Fruit fly (Drosophila melanogaster) whole organism, embryonic: ENCODE measurements around the gene CG5390.

Experiments
- Blimp-1 ChIP-seq: fragments of 200-800 bp; sonication (Bioruptor generic); optimal IDR thresholded peaks from 3 replicates; lab custom pipeline; 2018; ENCODE audit warnings: missing biosample characterization, missing genetic modification characterization, mild to moderate bottlenecking, moderate library complexity, missing genetic modification reagents
- CG10267 ChIP-seq: fragments of 200-800 bp; sonication (Bioruptor generic); optimal IDR thresholded peaks from 2 replicates; lab custom pipeline; 2018; ENCODE audit warnings: missing biosample characterization, mild to moderate bottlenecking, missing genetic modification characterization, moderate library complexity
- CG10274 ChIP-seq: fragments of 200-800 bp; sonication (Bioruptor generic); optimal IDR thresholded peaks from 3 replicates; lab custom pipeline; 2017; ENCODE audit warnings: missing biosample characterization, mild to moderate bottlenecking, missing genetic modification characterization
- CG10959 ChIP-seq: fragments of 200-800 bp; sonication (Bioruptor generic); IDR thresholded peaks from 2 replicates; pipeline ENCODE4 v1.3.6; 2022; ENCODE audit warnings: missing biosample characterization, missing genetic modification characterization
- CG11093 ChIP-seq: fragments of 200-800 bp; sonication (Bioruptor generic); IDR thresholded peaks from 3 replicates; pipeline ENCODE4 v1.3.6; 2022; ENCODE audit warnings: missing biosample characterization, missing genetic modification characterization
- CG13624 ChIP-seq: fragments of 200-800 bp; sonication (Bioruptor generic); optimal IDR thresholded peaks from 2 replicates; lab custom pipeline; 2016; ENCODE audit warnings: missing biosample characterization, missing genetic modification characterization
- CG14050 ChIP-seq: fragments of 200-800 bp; sonication (Bioruptor generic); IDR thresholded peaks from 3 replicates; pipeline ENCODE4 v1.3.6; 2022; ENCODE audit warnings: missing biosample characterization, missing genetic modification characterization
- CG14710 ChIP-seq: fragments of 200-800 bp; sonication (Bioruptor generic); optimal IDR thresholded peaks from 3 replicates; lab custom pipeline; 2019; ENCODE audit warnings: missing biosample characterization, mild to moderate bottlenecking, missing genetic modification characterization, moderate library complexity
- CG17328 ChIP-seq: fragments of 200-800 bp; sonication (Bioruptor generic); IDR thresholded peaks from 2 replicates; pipeline ENCODE4 v1.3.6; 2022; ENCODE audit warnings: missing biosample characterization, missing genetic modification characterization
- CG2889 ChIP-seq: fragments of 200-800 bp; sonication (Bioruptor generic); IDR thresholded peaks from 3 replicates; pipeline ENCODE4 v1.3.6; 2022; ENCODE audit warnings: missing biosample characterization, missing genetic modification characterization
- CG31224 ChIP-seq: fragments of 200-800 bp; sonication (Bioruptor generic); IDR thresholded peaks from 2 replicates; pipeline ENCODE4 v1.3.6; 2022; ENCODE audit warnings: missing biosample characterization, missing genetic modification characterization
- CG31365 ChIP-seq: fragments of 200-800 bp; sonication (Bioruptor generic); optimal IDR thresholded peaks from 2 replicates; lab custom pipeline; 2018; ENCODE audit warnings: missing biosample characterization, mild to moderate bottlenecking, missing genetic modification characterization
- CG3407 ChIP-seq: fragments of 200-800 bp; sonication (Bioruptor generic); optimal IDR thresholded peaks from 2 replicates; lab custom pipeline; 2018; ENCODE audit warnings: missing biosample characterization, mild to moderate bottlenecking, missing genetic modification characterization
- CG8478 ChIP-seq: fragments of >200 bp; optimal IDR thresholded peaks from 2 replicates; lab custom pipeline; 2018
- Chrac-16 ChIP-seq: fragments of 200-800 bp; sonication (Bioruptor generic); optimal IDR thresholded peaks from 3 replicates; lab custom pipeline; 2016; ENCODE audit warnings: missing biosample characterization, missing genetic modification characterization
- D19A ChIP-seq: fragments of 200-800 bp; optimal IDR thresholded peaks from 3 replicates; lab custom pipeline; 2019; ENCODE audit warnings: missing biosample characterization, mild to moderate bottlenecking, missing genetic modification characterization, moderate library complexity
- Dll ChIP-seq: fragments of 200-800 bp; sonication (Bioruptor generic); IDR thresholded peaks from 4 replicates; pipeline ENCODE4 v1.3.6; 2022; ENCODE audit warnings: missing biosample characterization, missing genetic modification characterization; ENCODE audit not compliant: partially characterized antibody
- Dp ChIP-seq: fragments of 200-800 bp; sonication (Bioruptor generic); optimal IDR thresholded peaks from 2 replicates; lab custom pipeline; 2018; ENCODE audit warnings: missing biosample characterization, mild to moderate bottlenecking, missing genetic modification characterization, moderate library complexity
- Dref ChIP-seq: fragments of 200-800 bp; sonication (Bioruptor generic); IDR thresholded peaks from 2 replicates; pipeline ENCODE4 v1.3.6; 2022; ENCODE audit warnings: missing biosample characterization, missing genetic modification characterization
- Fer2 ChIP-seq: fragments of 200-800 bp; sonication (Bioruptor generic); optimal IDR thresholded peaks from 2 replicates; lab custom pipeline; 2018; ENCODE audit warnings: missing biosample characterization, mild to moderate bottlenecking, missing genetic modification characterization, moderate library complexity
- HLH54F ChIP-seq: fragments of 200-800 bp; sonication (Bioruptor generic); optimal IDR thresholded peaks from 3 replicates; lab custom pipeline; 2016; ENCODE audit warnings: missing biosample characterization, missing genetic modification characterization
- MESR4 ChIP-seq: fragments of 200-800 bp; sonication (Bioruptor generic); optimal IDR thresholded peaks from 2 replicates; lab custom pipeline; 2018; ENCODE audit warnings: missing biosample characterization, mild to moderate bottlenecking, missing genetic modification characterization, moderate library complexity
- Optix ChIP-seq: fragments of 200-800 bp; sonication (Bioruptor generic); IDR thresholded peaks from 3 replicates; pipeline ENCODE4 v1.3.6; 2022; ENCODE audit warnings: missing biosample characterization, missing genetic modification characterization
- Poxn ChIP-seq: fragments of 200-800 bp; sonication (Bioruptor generic); IDR thresholded peaks from 2 replicates; pipeline ENCODE4 v1.3.6; 2022; ENCODE audit warnings: missing biosample characterization, missing genetic modification characterization
- Sox102F ChIP-seq: fragments of 200-800 bp; sonication (Bioruptor generic); optimal IDR thresholded peaks from 2 replicates; lab custom pipeline; 2018; ENCODE audit warnings: missing biosample characterization, mild to moderate bottlenecking, missing genetic modification characterization, moderate library complexity
- al ChIP-seq: fragments of 200-800 bp; sonication (Bioruptor generic); IDR thresholded peaks from 2 replicates; pipeline ENCODE4 v1.3.6; 2022; ENCODE audit warnings: missing biosample characterization, missing genetic modification characterization
- ash1 ChIP-seq: fragments of 200-800 bp; sonication (Bioruptor generic); optimal IDR thresholded peaks from 2 replicates; lab custom pipeline; 2018; ENCODE audit warnings: missing biosample characterization, mild to moderate bottlenecking, missing genetic modification characterization
- bab2 ChIP-seq: fragments of 200-800 bp; sonication (Bioruptor generic); optimal IDR thresholded peaks from 2 replicates; lab custom pipeline; 2016; ENCODE audit warnings: missing biosample characterization, missing genetic modification characterization
- dmrt99B ChIP-seq: fragments of 200-800 bp; sonication (Bioruptor generic); optimal IDR thresholded peaks from 2 replicates; lab custom pipeline; 2018; ENCODE audit warnings: missing biosample characterization, mild to moderate bottlenecking, missing genetic modification characterization, moderate library complexity
- dysf ChIP-seq: fragments of 200-800 bp; sonication (Bioruptor generic); IDR thresholded peaks from 3 replicates; pipeline ENCODE4 v1.3.6; 2022; ENCODE audit warnings: missing biosample characterization, missing genetic modification characterization
- fd64A ChIP-seq: fragments of 200-800 bp; sonication (Bioruptor generic); optimal IDR thresholded peaks from 3 replicates; lab custom pipeline; 2018; ENCODE audit warnings: missing biosample characterization, mild to moderate bottlenecking, missing genetic modification characterization
- gcm ChIP-seq: fragments of 200-800 bp; sonication (Bioruptor generic); optimal IDR thresholded peaks from 2 replicates; lab custom pipeline; 2019; ENCODE audit warnings: missing biosample characterization, mild to moderate bottlenecking, missing genetic modification characterization, moderate library complexity
- grau ChIP-seq: fragments of 200-800 bp; optimal IDR thresholded peaks from 3 replicates; lab custom pipeline; 2019; ENCODE audit warnings: missing biosample characterization, mild to moderate bottlenecking, missing genetic modification characterization, moderate library complexity
- gro ChIP-seq: fragments of 200-800 bp; sonication (Bioruptor generic); optimal IDR thresholded peaks from 2 replicates; lab custom pipeline; 2016; ENCODE audit warnings: missing biosample characterization, missing genetic modification characterization
- inv ChIP-seq: fragments of 200-800 bp; sonication (Bioruptor generic); IDR thresholded peaks from 2 replicates; pipeline ENCODE4 v1.3.6; 2022; ENCODE audit warnings: missing biosample characterization, missing genetic modification characterization; ENCODE audit not compliant: partially characterized antibody
- kay ChIP-seq: fragments of 200-800 bp; sonication (Bioruptor generic); optimal IDR thresholded peaks from 2 replicates; lab custom pipeline; 2016; ENCODE audit warnings: missing biosample characterization, missing genetic modification characterization
- lilli ChIP-seq: fragments of 200-800 bp; sonication (Bioruptor generic); optimal IDR thresholded peaks from 3 replicates; lab custom pipeline; 2016; ENCODE audit warnings: missing biosample characterization, missing genetic modification characterization
- luna ChIP-seq: fragments of 200-800 bp; sonication (Bioruptor generic); optimal IDR thresholded peaks from 2 replicates; lab custom pipeline; 2016; ENCODE audit warnings: missing biosample characterization, missing genetic modification characterization
- mam ChIP-seq: fragments of 200-800 bp; sonication (Bioruptor generic); optimal IDR thresholded peaks from 3 replicates; lab custom pipeline; 2016; ENCODE audit warnings: missing biosample characterization, missing genetic modification characterization
- phol ChIP-seq: fragments of 200-800 bp; sonication (Bioruptor generic); optimal IDR thresholded peaks from 3 replicates; lab custom pipeline; 2018; ENCODE audit warnings: missing biosample characterization, mild to moderate bottlenecking, missing genetic modification characterization, moderate library complexity
- pnt ChIP-seq: fragments of 200-800 bp; sonication (Bioruptor generic); optimal IDR thresholded peaks from 3 replicates; lab custom pipeline; 2016; ENCODE audit warnings: missing biosample characterization, missing genetic modification characterization
- prd ChIP-seq, 3 experiments: fragments of >200 bp in 2 of 3; fragments of 200-800 bp in 1 of 3; sonication (Bioruptor generic) in 1 of 3; optimal IDR thresholded peaks in 2 of 3; IDR thresholded peaks in 1 of 3; 2 replicates in 2 of 3; 3 replicates in 1 of 3; pipeline versions ENCODE4 v1.3.6 to Lab custom; 2017 to 2022; ENCODE audit warnings: missing biosample characterization in 1 of 3, missing genetic modification characterization in 1 of 3
- pzg ChIP-seq: fragments of 200-800 bp; sonication (Bioruptor generic); optimal IDR thresholded peaks from 3 replicates; lab custom pipeline; 2018; ENCODE audit warnings: missing biosample characterization, mild to moderate bottlenecking, missing genetic modification characterization, moderate library complexity
- ro ChIP-seq: fragments of 200-800 bp; sonication (Bioruptor generic); IDR thresholded peaks from 2 replicates; pipeline ENCODE4 v1.3.6; 2022; ENCODE audit warnings: missing biosample characterization, missing genetic modification characterization
- run ChIP-seq: fragments of 200-800 bp; sonication (Bioruptor generic); optimal IDR thresholded peaks from 3 replicates; lab custom pipeline; 2018; ENCODE audit warnings: missing biosample characterization, mild to moderate bottlenecking, missing genetic modification characterization
- sens ChIP-seq: fragments of 200-800 bp; sonication (Bioruptor generic); peaks from one replicate; lab custom pipeline; 2016; ENCODE audit warnings: missing biosample characterization, missing genetic modification characterization
- slou ChIP-seq: fragments of 200-800 bp; sonication (Bioruptor generic); optimal IDR thresholded peaks from 3 replicates; lab custom pipeline; 2016; ENCODE audit warnings: missing biosample characterization, missing genetic modification characterization
- tap ChIP-seq: fragments of 200-800 bp; optimal IDR thresholded peaks from 3 replicates; lab custom pipeline; 2019; ENCODE audit warnings: missing biosample characterization, mild to moderate bottlenecking, missing genetic modification characterization, moderate library complexity
- twi ChIP-seq: fragments of 200-800 bp; optimal IDR thresholded peaks from 2 replicates; lab custom pipeline; 2019; ENCODE audit warnings: missing biosample characterization, mild to moderate bottlenecking, missing genetic modification characterization, moderate library complexity
- wek ChIP-seq: fragments of 200-800 bp; sonication (Bioruptor generic); optimal IDR thresholded peaks from 3 replicates; lab custom pipeline; 2018; ENCODE audit warnings: missing biosample characterization, mild to moderate bottlenecking, missing genetic modification characterization, moderate library complexity

The CG5390 gene

dm6 chr2L:10310614-10311382 lies 4.4 kb upstream of the CG5390 start, which contains the start of gene Cdk5alpha (continued):
- no peak for TF ChIP-seq grau (tag; lab: Kevin White, UChicago)
- TF ChIP-seq CG10267, result peak; percentile 92
- TF ChIP-seq CG14050, result no peak
- TF ChIP-seq D19A (tag; lab: Kevin White, UChicago), result no peak
- no peak for TF ChIP-seq Dp (GFP tag; lab: Kevin White, UChicago)
- TF ChIP-seq Blimp-1 (GFP tag; lab: Kevin White, UChicago), result no peak
- peak; percentile 24 for TF ChIP-seq lilli (GFP tag; lab: Kevin White, UChicago)
- TF ChIP-seq Poxn, result no peak
- no peak for TF ChIP-seq tap
- no peak for TF ChIP-seq dysf (GFP tag; lab: Robert Waterston, UW)
- no peak for TF ChIP-seq al (GFP tag; lab: Robert Waterston, UW)
- TF ChIP-seq fd64A (GFP tag; lab: Kevin White, UChicago), result no peak
- TF ChIP-seq twi (tag; lab: Kevin White, UChicago), result no peak
- peak; percentile 18 for TF ChIP-seq pzg (GFP tag; lab: Kevin White, UChicago)
- TF ChIP-seq gcm (GFP tag; lab: Kevin White, UChicago), result no peak
- TF ChIP-seq bab2 (GFP tag; lab: Kevin White, UChicago), result no peak
- TF ChIP-seq gro (GFP tag; lab: Kevin White, UChicago), result no peak
- TF ChIP-seq CG14710 (tag; lab: Kevin White, UChicago), result peak; percentile 5
- no peak for TF ChIP-seq CG31365
- no peak for TF ChIP-seq slou
- TF ChIP-seq wek (GFP tag; lab: Kevin White, UChicago), result no peak
- no peak for TF ChIP-seq run (tag; lab: Kevin White, UChicago)
- no peak for TF ChIP-seq Fer2
- no peak for TF ChIP-seq phol (tag; lab: Kevin White, UChicago)
- TF ChIP-seq MESR4 (GFP tag; lab: Kevin White, UChicago), result peak; percentile 8
- TF ChIP-seq inv (GFP tag; lab: Robert Waterston, UW), result no peak
- TF ChIP-seq prd (optimal IDR thresholded peaks at IDR 0.05; lab: Kevin White, UChicago), result no peak
- no peak for TF ChIP-seq prd (GFP tag; IDR thresholded peaks at IDR 0.05; lab: Robert Waterston, UW)
- no peak for TF ChIP-seq Dref
- TF ChIP-seq CG10274 (GFP tag; lab: Kevin White, UChicago), result no peak
- TF ChIP-seq mam (GFP tag; lab: Kevin White, UChicago), result no peak
- TF ChIP-seq CG3407, result no peak
- no peak for TF ChIP-seq CG11093 (GFP tag; lab: Robert Waterston, UW)
- TF ChIP-seq CG10959 (GFP tag; lab: Robert Waterston, UW), result no peak
- no peak for TF ChIP-seq Dll
- no peak for TF ChIP-seq CG17328 (GFP tag; lab: Robert Waterston, UW)
- TF ChIP-seq pnt (GFP tag; lab: Kevin White, UChicago), result no peak
- no peak for TF ChIP-seq CG2889 (GFP tag; lab: Robert Waterston, UW)
- peak; percentile 85 for TF ChIP-seq sens
- TF ChIP-seq CG8478, result no peak
- no peak for TF ChIP-seq Chrac-16 (GFP tag; lab: Kevin White, UChicago)
- no peak for TF ChIP-seq Optix (GFP tag; lab: Robert Waterston, UW)
- no peak for TF ChIP-seq ro (GFP tag; lab: Robert Waterston, UW)
- no peak for TF ChIP-seq HLH54F (GFP tag; lab: Kevin White, UChicago)
- peak; percentile 3 for TF ChIP-seq CG13624 (GFP tag; lab: Kevin White, UChicago)
- TF ChIP-seq CG31224 (GFP tag; lab: Robert Waterston, UW), result no peak
- TF ChIP-seq ash1 (GFP tag; lab: Kevin White, UChicago), result no peak
- TF ChIP-seq kay (GFP tag; lab: Kevin White, UChicago), result no peak
- TF ChIP-seq dmrt99B (tag; lab: Kevin White, UChicago), result no peak
- no peak for TF ChIP-seq luna (GFP tag; lab: Kevin White, UChicago)
- no peak for TF ChIP-seq Sox102F (GFP tag; lab: Kevin White, UChicago)
